Fruit fly (Drosophila melanogaster) whole organism, prepupa: ENCODE measurements around the gene CG10516.

Source experiments
- Blimp-1 ChIP-seq: fragments of 200-800 bp; sonication (Bioruptor generic); optimal IDR thresholded peaks from 3 replicates; lab custom pipeline; 2017; ENCODE audit warnings: missing biosample characterization, missing genetic modification characterization, mild to moderate bottlenecking, moderate library complexity, missing genetic modification reagents
- CG10631 ChIP-seq: fragments of 200-800 bp; sonication (Bioruptor generic); optimal IDR thresholded peaks from 2 replicates; lab custom pipeline; 2016; ENCODE audit warnings: missing biosample characterization, missing genetic modification characterization
- CG10669 ChIP-seq: fragments of 200-800 bp; sonication (Bioruptor generic); optimal IDR thresholded peaks from 3 replicates; lab custom pipeline; 2018; ENCODE audit warnings: missing biosample characterization, mild to moderate bottlenecking, missing genetic modification characterization, moderate library complexity
- CG11294 ChIP-seq: fragments of 200-800 bp; sonication (Bioruptor generic); IDR thresholded peaks from 2 replicates; pipeline ENCODE4 v1.3.6; 2022; ENCODE audit warnings: missing biosample characterization, missing genetic modification characterization
- CG11762 ChIP-seq: fragments of 200-800 bp; sonication (Bioruptor generic); optimal IDR thresholded peaks from 3 replicates; lab custom pipeline; 2016; ENCODE audit warnings: missing biosample characterization, missing genetic modification characterization; ENCODE audit not compliant: insufficient read depth
- CG11902 ChIP-seq: fragments of 200-800 bp; sonication (Bioruptor generic); optimal IDR thresholded peaks from 3 replicates; lab custom pipeline; 2016; ENCODE audit warnings: missing biosample characterization, missing genetic modification characterization
- CG15336 ChIP-seq: fragments of 200-800 bp; sonication (Bioruptor generic); IDR thresholded peaks from 2 replicates; pipeline ENCODE4 v1.3.6; 2022; ENCODE audit warnings: missing biosample characterization, missing genetic modification characterization
- CG1621 ChIP-seq: fragments of 200-800 bp; sonication (Bioruptor generic); optimal IDR thresholded peaks from 3 replicates; lab custom pipeline; 2018; ENCODE audit warnings: missing biosample characterization, mild to moderate bottlenecking, missing genetic modification characterization
- CG16779 ChIP-seq: fragments of 200-800 bp; sonication (Bioruptor generic); optimal IDR thresholded peaks from 3 replicates; lab custom pipeline; 2017; ENCODE audit warnings: missing biosample characterization, mild to moderate bottlenecking, missing genetic modification characterization
- CG31627 ChIP-seq: fragments of 200-800 bp; sonication (Bioruptor generic); optimal IDR thresholded peaks from 3 replicates; lab custom pipeline; 2016; ENCODE audit warnings: missing biosample characterization, missing genetic modification characterization
- CG32006 ChIP-seq: fragments of 200-800 bp; sonication (Bioruptor generic); optimal IDR thresholded peaks from 3 replicates; lab custom pipeline; 2017; ENCODE audit warnings: missing biosample characterization, mild to moderate bottlenecking, missing genetic modification characterization
- CG34406 ChIP-seq: fragments of 200-800 bp; sonication (Bioruptor generic); optimal IDR thresholded peaks from 3 replicates; lab custom pipeline; 2016; ENCODE audit warnings: missing biosample characterization, missing genetic modification characterization
- CG3919 ChIP-seq: fragments of 200-800 bp; sonication (Bioruptor generic); optimal IDR thresholded peaks from 3 replicates; lab custom pipeline; 2016; ENCODE audit warnings: missing biosample characterization, missing genetic modification characterization
- CG4318 ChIP-seq: fragments of 200-800 bp; sonication (Bioruptor generic); optimal IDR thresholded peaks from 3 replicates; lab custom pipeline; 2017; ENCODE audit warnings: missing biosample characterization, mild to moderate bottlenecking, missing genetic modification characterization
- CG6163 ChIP-seq: fragments of 200-800 bp; sonication (Bioruptor generic); IDR thresholded peaks from 3 replicates; pipeline ENCODE4 v1.3.6; 2022; ENCODE audit warnings: missing biosample characterization, missing genetic modification characterization
- CG6276 ChIP-seq: fragments of 200-800 bp; sonication (Bioruptor generic); optimal IDR thresholded peaks from 2 replicates; lab custom pipeline; 2017; ENCODE audit warnings: missing biosample characterization, mild to moderate bottlenecking, missing genetic modification characterization
- CG6792 ChIP-seq: fragments of 200-800 bp; sonication (Bioruptor generic); optimal IDR thresholded peaks from 3 replicates; lab custom pipeline; 2016; ENCODE audit warnings: missing biosample characterization, missing genetic modification characterization
- CG6808 ChIP-seq: fragments of 200-800 bp; sonication (Bioruptor generic); optimal IDR thresholded peaks from 3 replicates; lab custom pipeline; 2017; ENCODE audit warnings: missing biosample characterization, missing genetic modification characterization, mild to moderate bottlenecking, moderate library complexity, missing genetic modification reagents
- CG6854 ChIP-seq: fragments of 200-800 bp; sonication (Bioruptor generic); optimal IDR thresholded peaks from 2 replicates; lab custom pipeline; 2017; ENCODE audit warnings: missing biosample characterization, mild to moderate bottlenecking, missing genetic modification characterization
- CG7368 ChIP-seq: fragments of 200-800 bp; sonication (Bioruptor generic); optimal IDR thresholded peaks from 3 replicates; lab custom pipeline; 2016; ENCODE audit warnings: missing biosample characterization, missing genetic modification characterization
- CG8319 ChIP-seq: fragments of 200-800 bp; sonication (Bioruptor generic); optimal IDR thresholded peaks from 3 replicates; lab custom pipeline; 2016; ENCODE audit warnings: missing biosample characterization, missing genetic modification characterization
- CG8632 ChIP-seq: fragments of 200-800 bp; sonication (Bioruptor generic); optimal IDR thresholded peaks from 3 replicates; lab custom pipeline; 2016; ENCODE audit warnings: missing biosample characterization, missing genetic modification characterization
- CG9139 ChIP-seq: fragments of 200-800 bp; sonication (Bioruptor generic); optimal IDR thresholded peaks from 3 replicates; lab custom pipeline; 2017; ENCODE audit warnings: missing biosample characterization, mild to moderate bottlenecking, missing genetic modification characterization
- Eip75B ChIP-seq: fragments of 200-800 bp; sonication (Bioruptor generic); optimal IDR thresholded peaks from 3 replicates; lab custom pipeline; 2016; ENCODE audit warnings: missing biosample characterization, missing genetic modification characterization
- Ets21C ChIP-seq: fragments of 200-800 bp; sonication (Bioruptor generic); optimal IDR thresholded peaks from 3 replicates; lab custom pipeline; 2016; ENCODE audit warnings: missing biosample characterization, missing genetic modification characterization
- Gug ChIP-seq: fragments of 200-800 bp; sonication (Bioruptor generic); IDR thresholded peaks from 2 replicates; pipeline ENCODE4 v1.3.6; 2022; ENCODE audit warnings: missing biosample characterization, missing genetic modification characterization
- Hr38 ChIP-seq: sonication (Bioruptor generic); optimal IDR thresholded peaks from 2 replicates; lab custom pipeline; 2016; ENCODE audit warnings: missing biosample characterization, missing genetic modification characterization
- Hr39 ChIP-seq: fragments of 200-800 bp; sonication (Bioruptor generic); optimal IDR thresholded peaks from 2 replicates; lab custom pipeline; 2016; ENCODE audit warnings: missing biosample characterization, missing genetic modification characterization
- Hr4 ChIP-seq: fragments of 200-800 bp; sonication (Bioruptor generic); optimal IDR thresholded peaks from 3 replicates; lab custom pipeline; 2016; ENCODE audit warnings: missing biosample characterization, missing genetic modification characterization
- Met ChIP-seq: fragments of 200-800 bp; sonication (Bioruptor generic); optimal IDR thresholded peaks from 3 replicates; lab custom pipeline; 2016; ENCODE audit warnings: missing biosample characterization, missing genetic modification characterization
- Smox ChIP-seq: fragments of 200-800 bp; sonication (Bioruptor generic); optimal IDR thresholded peaks from 3 replicates; lab custom pipeline; 2016; ENCODE audit warnings: missing biosample characterization, missing genetic modification characterization
- Sox102F ChIP-seq: fragments of 200-800 bp; sonication (Bioruptor generic); optimal IDR thresholded peaks from 2 replicates; lab custom pipeline; 2016; ENCODE audit warnings: missing biosample characterization, mild to moderate bottlenecking, missing genetic modification characterization
- Sox14 ChIP-seq: fragments of 200-800 bp; sonication (Bioruptor generic); optimal IDR thresholded peaks from 3 replicates; lab custom pipeline; 2016; ENCODE audit warnings: missing biosample characterization, missing genetic modification characterization
- Sox15 ChIP-seq: fragments of 200-800 bp; sonication (Bioruptor generic); optimal IDR thresholded peaks from 3 replicates; lab custom pipeline; 2016; ENCODE audit warnings: missing biosample characterization, missing genetic modification characterization
- achi ChIP-seq: fragments of 200-800 bp; sonication (Bioruptor generic); optimal IDR thresholded peaks from 3 replicates; lab custom pipeline; 2016; ENCODE audit warnings: missing biosample characterization, missing genetic modification characterization
- acj6 ChIP-seq: fragments of 200-800 bp; sonication (Bioruptor generic); optimal IDR thresholded peaks from 3 replicates; lab custom pipeline; 2016; ENCODE audit warnings: missing biosample characterization, missing genetic modification characterization
- dsx ChIP-seq: fragments of 200-800 bp; optimal IDR thresholded peaks from 3 replicates; lab custom pipeline; 2019; ENCODE audit warnings: missing biosample characterization, mild to moderate bottlenecking, missing genetic modification characterization, moderate library complexity; ENCODE audit not compliant: poor library complexity, severe bottlenecking
- esn ChIP-seq: fragments of 200-800 bp; sonication (Bioruptor generic); optimal IDR thresholded peaks from 2 replicates; lab custom pipeline; 2016; ENCODE audit warnings: missing biosample characterization, mild to moderate bottlenecking, missing genetic modification characterization, moderate library complexity
- fd59A ChIP-seq: fragments of 200-800 bp; sonication (Bioruptor generic); optimal IDR thresholded peaks from 2 replicates; lab custom pipeline; 2017; ENCODE audit warnings: missing biosample characterization, mild to moderate bottlenecking, missing genetic modification characterization, missing genetic modification reagents
- fd85E ChIP-seq: fragments of 200-800 bp; sonication (Bioruptor generic); optimal IDR thresholded peaks from 3 replicates; lab custom pipeline; 2016; ENCODE audit warnings: missing biosample characterization, missing genetic modification characterization
- lz ChIP-seq: fragments of 200-800 bp; sonication (Bioruptor generic); optimal IDR thresholded peaks from 3 replicates; lab custom pipeline; 2016; ENCODE audit warnings: missing biosample characterization, missing genetic modification characterization
- net ChIP-seq: fragments of 200-800 bp; sonication (Bioruptor generic); optimal IDR thresholded peaks from 3 replicates; lab custom pipeline; 2016; ENCODE audit warnings: missing biosample characterization, missing genetic modification characterization
- pdm3 ChIP-seq: fragments of 200-800 bp; sonication (Bioruptor generic); optimal IDR thresholded peaks from 3 replicates; lab custom pipeline; 2016; ENCODE audit warnings: missing biosample characterization, missing genetic modification characterization
- salr ChIP-seq, 2 experiments: fragments of 200-800 bp; sonication (Bioruptor generic); optimal IDR thresholded peaks; 3 replicates each; lab custom pipeline; 2016 to 2018; ENCODE audit warnings: missing biosample characterization in 2 of 2, missing genetic modification characterization in 2 of 2, mild to moderate bottlenecking in 1 of 2
- ss ChIP-seq, 2 experiments: fragments of 200-800 bp; sonication (Bioruptor generic); optimal IDR thresholded peaks; 2 replicates in 1 of 2; 3 replicates in 1 of 2; lab custom pipeline; 2017 to 2018; ENCODE audit warnings: mild to moderate bottlenecking in 2 of 2, missing biosample characterization in 2 of 2, missing genetic modification characterization in 2 of 2, moderate library complexity in 1 of 2
- topi ChIP-seq: fragments of 200-800 bp; sonication (Bioruptor generic); optimal IDR thresholded peaks from 3 replicates; lab custom pipeline; 2016; ENCODE audit warnings: missing biosample characterization, missing genetic modification characterization
- vri ChIP-seq: fragments of 200-800 bp; sonication (Bioruptor generic); optimal IDR thresholded peaks from 3 replicates; lab custom pipeline; 2016; ENCODE audit warnings: missing biosample characterization, mild to moderate bottlenecking, missing genetic modification characterization

Gene CG10516

DNA sequence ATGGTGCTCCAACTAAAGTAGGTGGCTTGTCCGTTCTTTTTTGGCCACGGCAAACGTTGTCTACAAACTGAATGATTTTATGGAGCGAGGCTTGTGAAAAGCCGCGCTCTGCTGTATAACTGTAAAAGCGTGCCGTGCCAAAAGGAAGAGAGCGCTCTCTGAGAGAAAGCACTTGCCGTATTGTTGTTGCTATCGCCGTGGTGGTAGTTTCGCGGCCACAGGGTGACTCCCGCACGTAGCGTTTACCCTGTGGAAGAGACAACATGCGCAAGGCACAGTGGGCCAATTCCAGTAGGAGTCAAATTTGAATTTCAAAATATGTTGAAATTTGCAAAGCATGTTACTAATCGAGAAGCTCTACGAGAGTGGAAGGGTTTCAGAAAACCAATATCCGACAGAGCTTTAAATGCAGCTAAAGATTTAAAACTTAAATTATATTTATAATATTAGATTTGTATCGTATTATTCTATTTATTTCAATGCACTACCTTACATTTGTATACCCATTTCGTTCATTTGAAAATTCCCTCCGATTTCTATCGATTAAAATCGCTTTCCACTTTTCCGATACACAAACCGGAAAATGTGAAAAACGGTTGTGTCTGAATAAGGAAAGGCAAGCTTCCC, 43.1 kb upstream of the CG10516 start, which contains the start of gene sff (continued):
- TF ChIP-seq dsx (peak; percentile 10), CG16779 (peak; percentile 50), CG10631 (GFP tag; lab: Kevin White, UChicago) (peak; percentile 54), net (GFP tag; lab: Kevin White, UChicago) (peak; percentile 57), CG32006 (GFP tag; lab: Kevin White, UChicago) (peak; percentile 80), Hr4 (GFP tag; lab: Kevin White, UChicago) (peak; percentile 78), fd59A (GFP tag; lab: Kevin White, UChicago) (no peak), ss (GFP tag; optimal IDR thresholded peaks at IDR 0.05; lab: Kevin White, UChicago) (peak; percentile 14 to 47)
- TF ChIP-seq, all 60 proteins: peak for 44

DNA sequence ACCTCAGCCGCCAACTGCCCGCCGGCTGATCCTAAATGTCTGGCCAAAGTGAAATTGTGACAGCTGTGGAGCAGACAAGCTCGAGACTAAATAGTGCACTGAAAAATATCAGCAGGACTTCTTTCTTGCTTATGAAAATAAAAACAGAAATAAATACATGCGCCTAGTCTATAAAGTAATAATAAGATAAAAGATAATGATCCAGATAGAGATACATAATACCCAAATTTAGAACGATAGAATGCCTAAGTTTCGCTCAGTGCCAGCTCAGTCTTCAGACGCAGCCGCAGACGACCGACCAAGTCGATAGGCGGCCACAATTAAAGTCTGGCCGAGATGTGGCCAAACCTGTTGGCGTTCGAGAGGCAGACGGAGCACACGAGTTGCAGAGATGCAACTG, 27.2 kb upstream of the CG10516 start:
- TF ChIP-seq Hr38, result peak; percentile 31
- TF ChIP-seq lz (GFP tag; lab: Kevin White, UChicago), result peak; percentile 87
- TF ChIP-seq CG1621 (tag; lab: Kevin White, UChicago), result peak; percentile 74
- peak; percentile 82 for TF ChIP-seq fd59A (GFP tag; lab: Kevin White, UChicago)
- peak; percentile 87 for TF ChIP-seq CG6276 (GFP tag; lab: Kevin White, UChicago)
- TF ChIP-seq esn (GFP tag; lab: Kevin White, UChicago), result peak; percentile 93
- peak; percentile 94 for TF ChIP-seq acj6 (GFP tag; lab: Kevin White, UChicago)
- TF ChIP-seq CG11294 (GFP tag; lab: Robert Waterston, UW), result peak; percentile 88
- TF ChIP-seq dsx, result peak; percentile 81
- TF ChIP-seq Eip75B, result peak; percentile 85
- peak; percentile 96 for TF ChIP-seq CG6163 (GFP tag; lab: Robert Waterston, UW)
- peak in 1 of 2 experiments; percentile 82 for TF ChIP-seq ss (GFP tag; optimal IDR thresholded peaks at IDR 0.05; lab: Kevin White, UChicago)
- peak; percentile 90 for TF ChIP-seq Smox
- peak; percentile 93 for TF ChIP-seq Gug
- TF ChIP-seq CG16779, result peak; percentile 71
- peak; percentile 69 for TF ChIP-seq CG6808 (GFP tag; lab: Kevin White, UChicago)
- TF ChIP-seq vri (GFP tag; lab: Kevin White, UChicago), result peak; percentile 75
- TF ChIP-seq CG34406 (GFP tag; lab: Kevin White, UChicago), result peak; percentile 94
- peak; percentile 96 for TF ChIP-seq CG3919 (GFP tag; lab: Kevin White, UChicago)
- peak; percentile 79 for TF ChIP-seq CG9139 (GFP tag; lab: Kevin White, UChicago)
- TF ChIP-seq topi (GFP tag; lab: Kevin White, UChicago), result peak; percentile 92
- peak; percentile 90 for TF ChIP-seq CG8632 (GFP tag; lab: Kevin White, UChicago)
- TF ChIP-seq CG10669 (GFP tag; lab: Kevin White, UChicago), result peak; percentile 85
- peak; percentile 97 for TF ChIP-seq CG32006 (GFP tag; lab: Kevin White, UChicago)
- TF ChIP-seq CG6792 (GFP tag; lab: Kevin White, UChicago), result peak; percentile 92
- peak; percentile 59 to 93 for TF ChIP-seq salr (GFP tag; optimal IDR thresholded peaks at IDR 0.05; lab: Kevin White, UChicago)
- peak; percentile 77 for TF ChIP-seq Ets21C (GFP tag; lab: Kevin White, UChicago)
- peak; percentile 85 for TF ChIP-seq CG7368 (GFP tag; lab: Kevin White, UChicago)
- TF ChIP-seq CG6854, result no peak
- TF ChIP-seq fd85E (GFP tag; lab: Kevin White, UChicago), result peak; percentile 68
- TF ChIP-seq CG11762 (GFP tag; lab: Kevin White, UChicago), result peak; percentile 86
- peak; percentile 76 for TF ChIP-seq CG8319
- TF ChIP-seq Hr39 (GFP tag; lab: Kevin White, UChicago), result peak; percentile 91
- TF ChIP-seq Sox14, result peak; percentile 93
- TF ChIP-seq Blimp-1, result peak; percentile 83
- peak; percentile 94 for TF ChIP-seq Met (GFP tag; lab: Kevin White, UChicago)
- peak; percentile 91 for TF ChIP-seq Sox102F (GFP tag; lab: Kevin White, UChicago)
- TF ChIP-seq achi (GFP tag; lab: Kevin White, UChicago), result peak; percentile 95
- peak; percentile 77 for TF ChIP-seq CG11902 (GFP tag; lab: Kevin White, UChicago)
- TF ChIP-seq CG15336 (GFP tag; lab: Robert Waterston, UW), result peak; percentile 98
- TF ChIP-seq CG31627 (GFP tag; lab: Kevin White, UChicago), result peak; percentile 90
- peak; percentile 94 for TF ChIP-seq net (GFP tag; lab: Kevin White, UChicago)
- peak; percentile 94 for TF ChIP-seq CG4318 (GFP tag; lab: Kevin White, UChicago)
- TF ChIP-seq pdm3 (GFP tag; lab: Kevin White, UChicago), result peak; percentile 94
- TF ChIP-seq Sox15 (GFP tag; lab: Kevin White, UChicago), result peak; percentile 88
